Fruit fly (Drosophila melanogaster) whole organism, wandering third instar larva: Measurements from ENCODE around the gene CG15547.

Experiments
- Abd-B ChIP-seq: fragments of >200 bp; optimal IDR thresholded peaks from 2 replicates; lab custom pipeline; 2017; ENCODE audit warnings: missing biosample characterization, missing genetic modification characterization
- CG32264 ChIP-seq: fragments of 200-800 bp; sonication (Bioruptor generic); optimal IDR thresholded peaks from 2 replicates; lab custom pipeline; 2016; ENCODE audit warnings: missing biosample characterization, missing genetic modification characterization
- CG9705 ChIP-seq: fragments of 200-800 bp; sonication (Bioruptor generic); optimal IDR thresholded peaks from 2 replicates; lab custom pipeline; 2018; ENCODE audit warnings: missing biosample characterization, mild to moderate bottlenecking, missing genetic modification characterization
- CrebA ChIP-seq: fragments of 200-800 bp; sonication (Bioruptor generic); optimal IDR thresholded peaks from 2 replicates; lab custom pipeline; 2016; ENCODE audit warnings: missing biosample characterization, mild to moderate bottlenecking, missing genetic modification characterization, borderline replicate concordance
- Dfd ChIP-seq: fragments of >200 bp; optimal IDR thresholded peaks from 2 replicates; lab custom pipeline; 2017; ENCODE audit warnings: missing biosample characterization, missing genetic modification characterization
- GATAd ChIP-seq: sonication (Bioruptor generic); optimal IDR thresholded peaks from 2 replicates; lab custom pipeline; 2016; ENCODE audit warnings: missing biosample characterization, missing genetic modification characterization
- HLH106 ChIP-seq: fragments of 200-800 bp; optimal IDR thresholded peaks from 3 replicates; lab custom pipeline; 2019; ENCODE audit warnings: missing biosample characterization, mild to moderate bottlenecking, missing genetic modification characterization, moderate library complexity
- Hnf4 ChIP-seq: fragments of 200-800 bp; sonication (Bioruptor generic); optimal IDR thresholded peaks from 2 replicates; lab custom pipeline; 2016; ENCODE audit warnings: missing biosample characterization, mild to moderate bottlenecking, missing genetic modification characterization
- Hr83 ChIP-seq: fragments of 200-300 bp; sonication (Bioruptor generic); optimal IDR thresholded peaks from 2 replicates; lab custom pipeline; 2016; ENCODE audit warnings: missing biosample characterization, mild to moderate bottlenecking, missing genetic modification characterization, moderate library complexity; ENCODE audit not compliant: poor library complexity, severe bottlenecking
- Mio ChIP-seq: sonication (Bioruptor generic); optimal IDR thresholded peaks from 2 replicates; lab custom pipeline; 2016; ENCODE audit warnings: missing biosample characterization, missing genetic modification characterization
- Myc ChIP-seq: fragments of >200 bp; optimal IDR thresholded peaks from 2 replicates; lab custom pipeline; 2017
- N ChIP-seq: fragments of >200 bp; optimal IDR thresholded peaks from 2 replicates; lab custom pipeline; 2018; ENCODE audit warnings: missing biosample characterization, missing external identifiers, missing genetic modification characterization
- OdsH ChIP-seq: fragments of 200-800 bp; sonication (Bioruptor generic); optimal IDR thresholded peaks from 2 replicates; lab custom pipeline; 2016; ENCODE audit warnings: missing biosample characterization, mild to moderate bottlenecking, missing genetic modification characterization
- Sp1 ChIP-seq: fragments of 200-800 bp; sonication (Bioruptor generic); optimal IDR thresholded peaks from 3 replicates; lab custom pipeline; 2019; ENCODE audit warnings: missing biosample characterization, mild to moderate bottlenecking, missing genetic modification characterization, moderate library complexity
- brk ChIP-seq: fragments of 200-800 bp; sonication (Bioruptor generic); optimal IDR thresholded peaks from 2 replicates; lab custom pipeline; 2016; ENCODE audit warnings: missing biosample characterization, mild to moderate bottlenecking, missing genetic modification characterization
- dl ChIP-seq, 2 experiments: fragments of 175-275, 200-275 bp in 1 of 2; fragments of 200-275 bp in 1 of 2; sonication (Bioruptor generic); optimal IDR thresholded peaks; lab custom pipeline; 2018; ENCODE audit warnings: mild to moderate bottlenecking in 2 of 2, missing biosample characterization in 2 of 2, missing genetic modification characterization in 2 of 2, moderate library complexity in 2 of 2; ENCODE audit not compliant: partially characterized antibody in 2 of 2, insufficient read depth in 1 of 2
- dmrt93B ChIP-seq: fragments of 200-800 bp; sonication (Bioruptor generic); optimal IDR thresholded peaks from 2 replicates; lab custom pipeline; 2018; ENCODE audit warnings: missing biosample characterization, mild to moderate bottlenecking, missing genetic modification characterization
- dsf ChIP-seq: sonication (Bioruptor generic); optimal IDR thresholded peaks from 2 replicates; lab custom pipeline; 2016; ENCODE audit warnings: missing biosample characterization, missing genetic modification characterization, borderline replicate concordance
- ey ChIP-seq: fragments of 200-800 bp; sonication (Bioruptor generic); optimal IDR thresholded peaks from 2 replicates; lab custom pipeline; 2016; ENCODE audit warnings: missing biosample characterization, missing genetic modification characterization
- foxo ChIP-seq, 2 experiments: fragments of 200-800 bp; sonication (Bioruptor generic); optimal IDR thresholded peaks; 2 replicates in 1 of 2; 3 replicates in 1 of 2; lab custom pipeline; 2016 to 2017; ENCODE audit warnings: missing biosample characterization in 2 of 2, missing genetic modification characterization in 2 of 2
- fru ChIP-seq: fragments of 200-800 bp; sonication (Bioruptor generic); optimal IDR thresholded peaks from 3 replicates; lab custom pipeline; 2016; ENCODE audit warnings: missing biosample characterization, mild to moderate bottlenecking, missing genetic modification characterization
- h ChIP-seq: fragments of 200-800 bp; sonication (Bioruptor generic); optimal IDR thresholded peaks from 3 replicates; lab custom pipeline; 2016; ENCODE audit warnings: missing biosample characterization, mild to moderate bottlenecking, missing genetic modification characterization
- jim ChIP-seq: fragments of 175-275, 200-325 bp; sonication (Bioruptor generic); optimal IDR thresholded peaks from 2 replicates; lab custom pipeline; 2016; ENCODE audit warnings: missing biosample characterization, mild to moderate bottlenecking, missing genetic modification characterization
- lola ChIP-seq: fragments of >200 bp; optimal IDR thresholded peaks from 2 replicates; lab custom pipeline; 2017; ENCODE audit warnings: missing biosample characterization, missing genetic modification characterization
- pan ChIP-seq: fragments of >200 bp; optimal IDR thresholded peaks from 2 replicates; lab custom pipeline; 2017
- psq ChIP-seq: fragments of 200-800 bp; sonication (Bioruptor generic); optimal IDR thresholded peaks from 3 replicates; lab custom pipeline; 2017; ENCODE audit warnings: missing biosample characterization, mild to moderate bottlenecking, missing genetic modification characterization, moderate library complexity
- rgr ChIP-seq: fragments of 200-800 bp; sonication (Bioruptor generic); optimal IDR thresholded peaks from 3 replicates; lab custom pipeline; 2016; ENCODE audit warnings: missing biosample characterization, mild to moderate bottlenecking, missing genetic modification characterization
- sv ChIP-seq: fragments of 200-800 bp; sonication (Bioruptor generic); optimal IDR thresholded peaks from 3 replicates; lab custom pipeline; 2016; ENCODE audit warnings: missing biosample characterization, missing genetic modification characterization
- tai ChIP-seq: sonication (Bioruptor generic); optimal IDR thresholded peaks from 2 replicates; lab custom pipeline; 2016; ENCODE audit warnings: missing biosample characterization, missing genetic modification characterization
- usp ChIP-seq: fragments of >200 bp; optimal IDR thresholded peaks from 2 replicates; lab custom pipeline; 2017; ENCODE audit warnings: missing biosample characterization, missing genetic modification characterization
- woc ChIP-seq: sonication (Bioruptor generic); optimal IDR thresholded peaks from 2 replicates; lab custom pipeline; 2016; ENCODE audit warnings: missing biosample characterization, mild to moderate bottlenecking, missing genetic modification characterization

Gene CG15547

DNA sequence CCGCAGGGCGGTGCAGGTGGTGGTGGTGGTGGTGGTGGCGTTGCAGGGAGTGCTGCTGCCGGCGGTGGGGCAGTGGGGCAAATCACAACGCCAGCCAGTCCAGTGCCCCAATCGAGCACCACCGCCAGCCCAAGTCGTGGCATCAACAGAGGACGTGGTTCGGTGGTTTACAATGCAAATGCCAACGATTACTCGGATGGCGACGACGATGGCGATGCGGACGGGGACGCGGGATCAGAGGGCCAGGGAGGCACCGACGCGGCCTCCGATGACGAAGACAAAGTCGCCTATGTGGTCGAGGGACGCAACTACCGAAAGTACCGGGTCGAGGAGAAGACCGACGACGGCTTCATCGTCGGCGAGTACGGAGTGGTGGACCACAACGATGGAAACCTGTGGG, 42.6 kb downstream of the CG15547 start:
- TF ChIP-seq usp (GFP tag; lab: Kevin White, UChicago) (no peak), CrebA (GFP tag; lab: Kevin White, UChicago) (no peak), tai (no peak), dsf (no peak), CG32264 (GFP tag; lab: Kevin White, UChicago) (no peak), foxo (GFP tag; optimal IDR thresholded peaks at IDR 0.05; lab: Kevin White, UChicago) (no peak), dl (GFP tag; optimal IDR thresholded peaks at IDR 0.05; lab: Kevin White, UChicago; ENCODE audit: insufficient read depth in 1 of 2, partially characterized antibody in 2 of 2) (no peak), sv (GFP tag; lab: Kevin White, UChicago) (no peak), fru (GFP tag; lab: Kevin White, UChicago) (no peak), Mio (GFP tag; lab: Kevin White, UChicago) (no peak)

DNA sequence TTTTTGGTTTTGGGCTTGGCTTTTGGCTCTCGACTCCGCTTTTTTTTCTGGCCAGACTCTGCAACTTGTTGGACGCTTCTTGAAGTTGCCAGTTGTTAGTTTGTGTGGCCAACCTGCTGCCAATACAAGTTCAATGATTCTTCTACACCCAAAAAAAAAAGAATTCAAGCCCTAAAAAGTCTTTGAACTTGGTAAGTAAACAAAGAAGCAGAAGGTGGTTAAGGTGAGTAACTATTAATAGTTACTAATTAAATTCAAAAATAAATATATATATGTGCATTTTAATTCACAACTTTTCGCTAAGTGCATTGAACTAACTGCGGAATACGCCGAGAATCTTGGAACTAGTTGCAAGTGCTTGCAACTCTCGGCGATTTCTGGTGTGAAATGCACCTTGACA, 50.2 kb downstream of the CG15547 start:
- TF ChIP-seq N (GFP tag; lab: Kevin White, UChicago) (no peak), CG9705 (GFP tag; lab: Kevin White, UChicago) (no peak), dsf (no peak), Abd-B (GFP tag; lab: Kevin White, UChicago) (no peak), pan (no peak), OdsH (GFP tag; lab: Kevin White, UChicago) (peak; percentile 46), dl (GFP tag; optimal IDR thresholded peaks at IDR 0.05; lab: Kevin White, UChicago; ENCODE audit: insufficient read depth in 1 of 2, partially characterized antibody in 2 of 2) (no peak), HLH106 (tag; lab: Kevin White, UChicago) (no peak), CG32264 (GFP tag; lab: Kevin White, UChicago) (no peak), sv (GFP tag; lab: Kevin White, UChicago) (no peak), ey (peak; percentile 4), h (GFP tag; lab: Kevin White, UChicago) (peak; percentile 50), Sp1 (GFP tag; lab: Kevin White, UChicago) (peak; percentile 16), usp (GFP tag; lab: Kevin White, UChicago) (no peak), rgr (peak; percentile 59), jim (GFP tag; lab: Kevin White, UChicago) (no peak), fru (GFP tag; lab: Kevin White, UChicago) (peak; percentile 19), Hnf4 (GFP tag; lab: Kevin White, UChicago) (peak; percentile 40), psq (GFP tag; lab: Kevin White, UChicago) (peak; percentile 39), Dfd (no peak), brk (GFP tag; lab: Kevin White, UChicago) (peak; percentile 17), foxo (GFP tag; optimal IDR thresholded peaks at IDR 0.05; lab: Kevin White, UChicago) (peak in 1 of 2 experiments; percentile 66)

DNA sequence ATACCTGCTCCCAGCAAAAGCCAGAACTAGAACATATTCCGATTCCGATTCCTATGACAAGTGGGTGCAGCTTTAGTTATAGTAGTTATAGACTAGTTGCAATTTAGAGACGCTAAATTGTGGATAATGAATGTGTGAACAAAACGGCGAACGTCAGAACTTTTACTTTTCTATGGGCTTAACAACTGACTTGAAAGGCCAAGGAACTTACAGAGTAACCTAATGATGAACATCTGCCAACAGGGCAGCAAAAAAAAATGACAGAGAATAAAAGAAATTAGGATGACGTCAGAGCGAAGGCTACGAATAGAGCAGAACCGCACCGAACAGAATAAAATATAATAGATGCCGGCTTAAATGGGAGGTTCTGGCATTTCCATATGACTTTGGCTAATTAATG, 51.2 kb downstream of the CG15547 start:
- no peak for TF ChIP-seq foxo (GFP tag; optimal IDR thresholded peaks at IDR 0.05; lab: Kevin White, UChicago)
- TF ChIP-seq dmrt93B (GFP tag; lab: Kevin White, UChicago) = no peak
- TF ChIP-seq Hr83 (GFP tag; lab: Kevin White, UChicago) = no peak
- no peak for TF ChIP-seq HLH106 (tag; lab: Kevin White, UChicago)
- TF ChIP-seq psq (GFP tag; lab: Kevin White, UChicago) = no peak
- no peak for TF ChIP-seq GATAd (GFP tag; lab: Kevin White, UChicago)
- no peak for TF ChIP-seq Myc (lab: Kevin White, UChicago)
- no peak for TF ChIP-seq h (GFP tag; lab: Kevin White, UChicago)
- TF ChIP-seq woc (GFP tag; lab: Kevin White, UChicago) = no peak
- TF ChIP-seq lola (GFP tag; lab: Kevin White, UChicago) = no peak
